Fruit fly (Drosophila melanogaster) whole organism, prepupa: ENCODE results near the gene betaNACtes1.

ENCODE experiments used
- Blimp-1 ChIP-seq: fragments of 200-800 bp; sonication (Bioruptor generic); optimal IDR thresholded peaks from 3 replicates; lab custom pipeline; 2017; ENCODE audit warnings: missing biosample characterization, missing genetic modification characterization, mild to moderate bottlenecking, moderate library complexity, missing genetic modification reagents
- CG10631 ChIP-seq: fragments of 200-800 bp; sonication (Bioruptor generic); optimal IDR thresholded peaks from 2 replicates; lab custom pipeline; 2016; ENCODE audit warnings: missing biosample characterization, missing genetic modification characterization
- CG11294 ChIP-seq: fragments of 200-800 bp; sonication (Bioruptor generic); IDR thresholded peaks from 2 replicates; pipeline ENCODE4 v1.3.6; 2022; ENCODE audit warnings: missing biosample characterization, missing genetic modification characterization
- CG11762 ChIP-seq: fragments of 200-800 bp; sonication (Bioruptor generic); optimal IDR thresholded peaks from 3 replicates; lab custom pipeline; 2016; ENCODE audit warnings: missing biosample characterization, missing genetic modification characterization; ENCODE audit not compliant: insufficient read depth
- CG16779 ChIP-seq: fragments of 200-800 bp; sonication (Bioruptor generic); optimal IDR thresholded peaks from 3 replicates; lab custom pipeline; 2017; ENCODE audit warnings: missing biosample characterization, mild to moderate bottlenecking, missing genetic modification characterization
- CG31627 ChIP-seq: fragments of 200-800 bp; sonication (Bioruptor generic); optimal IDR thresholded peaks from 3 replicates; lab custom pipeline; 2016; ENCODE audit warnings: missing biosample characterization, missing genetic modification characterization
- CG32006 ChIP-seq: fragments of 200-800 bp; sonication (Bioruptor generic); optimal IDR thresholded peaks from 3 replicates; lab custom pipeline; 2017; ENCODE audit warnings: missing biosample characterization, mild to moderate bottlenecking, missing genetic modification characterization
- CG34406 ChIP-seq: fragments of 200-800 bp; sonication (Bioruptor generic); optimal IDR thresholded peaks from 3 replicates; lab custom pipeline; 2016; ENCODE audit warnings: missing biosample characterization, missing genetic modification characterization
- CG3919 ChIP-seq: fragments of 200-800 bp; sonication (Bioruptor generic); optimal IDR thresholded peaks from 3 replicates; lab custom pipeline; 2016; ENCODE audit warnings: missing biosample characterization, missing genetic modification characterization
- CG4318 ChIP-seq: fragments of 200-800 bp; sonication (Bioruptor generic); optimal IDR thresholded peaks from 3 replicates; lab custom pipeline; 2017; ENCODE audit warnings: missing biosample characterization, mild to moderate bottlenecking, missing genetic modification characterization
- CG6163 ChIP-seq: fragments of 200-800 bp; sonication (Bioruptor generic); IDR thresholded peaks from 3 replicates; pipeline ENCODE4 v1.3.6; 2022; ENCODE audit warnings: missing biosample characterization, missing genetic modification characterization
- CG6276 ChIP-seq: fragments of 200-800 bp; sonication (Bioruptor generic); optimal IDR thresholded peaks from 2 replicates; lab custom pipeline; 2017; ENCODE audit warnings: missing biosample characterization, mild to moderate bottlenecking, missing genetic modification characterization
- CG6792 ChIP-seq: fragments of 200-800 bp; sonication (Bioruptor generic); optimal IDR thresholded peaks from 3 replicates; lab custom pipeline; 2016; ENCODE audit warnings: missing biosample characterization, missing genetic modification characterization
- CG6808 ChIP-seq: fragments of 200-800 bp; sonication (Bioruptor generic); optimal IDR thresholded peaks from 3 replicates; lab custom pipeline; 2017; ENCODE audit warnings: missing biosample characterization, missing genetic modification characterization, mild to moderate bottlenecking, moderate library complexity, missing genetic modification reagents
- CG6854 ChIP-seq: fragments of 200-800 bp; sonication (Bioruptor generic); optimal IDR thresholded peaks from 2 replicates; lab custom pipeline; 2017; ENCODE audit warnings: missing biosample characterization, mild to moderate bottlenecking, missing genetic modification characterization
- CG7368 ChIP-seq: fragments of 200-800 bp; sonication (Bioruptor generic); optimal IDR thresholded peaks from 3 replicates; lab custom pipeline; 2016; ENCODE audit warnings: missing biosample characterization, missing genetic modification characterization
- CG8119 ChIP-seq: fragments of 200-800 bp; sonication (Bioruptor generic); IDR thresholded peaks from 3 replicates; pipeline ENCODE4 v1.3.6; 2022; ENCODE audit warnings: missing biosample characterization, missing genetic modification characterization
- CG8632 ChIP-seq: fragments of 200-800 bp; sonication (Bioruptor generic); optimal IDR thresholded peaks from 3 replicates; lab custom pipeline; 2016; ENCODE audit warnings: missing biosample characterization, missing genetic modification characterization
- Eip93F ChIP-seq: fragments of 200-800 bp; sonication (Bioruptor generic); optimal IDR thresholded peaks from 2 replicates; lab custom pipeline; 2016; ENCODE audit warnings: missing biosample characterization, mild to moderate bottlenecking, missing genetic modification characterization
- Gug ChIP-seq: fragments of 200-800 bp; sonication (Bioruptor generic); IDR thresholded peaks from 2 replicates; pipeline ENCODE4 v1.3.6; 2022; ENCODE audit warnings: missing biosample characterization, missing genetic modification characterization
- Hr38 ChIP-seq: sonication (Bioruptor generic); optimal IDR thresholded peaks from 2 replicates; lab custom pipeline; 2016; ENCODE audit warnings: missing biosample characterization, missing genetic modification characterization
- Smox ChIP-seq: fragments of 200-800 bp; sonication (Bioruptor generic); optimal IDR thresholded peaks from 3 replicates; lab custom pipeline; 2016; ENCODE audit warnings: missing biosample characterization, missing genetic modification characterization
- Sox102F ChIP-seq: fragments of 200-800 bp; sonication (Bioruptor generic); optimal IDR thresholded peaks from 2 replicates; lab custom pipeline; 2016; ENCODE audit warnings: missing biosample characterization, mild to moderate bottlenecking, missing genetic modification characterization
- Sox14 ChIP-seq: fragments of 200-800 bp; sonication (Bioruptor generic); optimal IDR thresholded peaks from 3 replicates; lab custom pipeline; 2016; ENCODE audit warnings: missing biosample characterization, missing genetic modification characterization
- Sox15 ChIP-seq: fragments of 200-800 bp; sonication (Bioruptor generic); optimal IDR thresholded peaks from 3 replicates; lab custom pipeline; 2016; ENCODE audit warnings: missing biosample characterization, missing genetic modification characterization
- achi ChIP-seq: fragments of 200-800 bp; sonication (Bioruptor generic); optimal IDR thresholded peaks from 3 replicates; lab custom pipeline; 2016; ENCODE audit warnings: missing biosample characterization, missing genetic modification characterization
- cyc ChIP-seq: fragments of 200-800 bp; sonication (Bioruptor generic); optimal IDR thresholded peaks from 3 replicates; lab custom pipeline; 2016; ENCODE audit warnings: missing biosample characterization, missing genetic modification characterization
- dac ChIP-seq: fragments of 200-800 bp; sonication (Bioruptor generic); optimal IDR thresholded peaks from 2 replicates; lab custom pipeline; 2017; ENCODE audit warnings: missing biosample characterization, mild to moderate bottlenecking, missing genetic modification characterization
- dsx ChIP-seq: fragments of 200-800 bp; optimal IDR thresholded peaks from 3 replicates; lab custom pipeline; 2019; ENCODE audit warnings: missing biosample characterization, mild to moderate bottlenecking, missing genetic modification characterization, moderate library complexity; ENCODE audit not compliant: poor library complexity, severe bottlenecking
- eg ChIP-seq: fragments of 200-800 bp; sonication (Bioruptor generic); IDR thresholded peaks from 3 replicates; pipeline ENCODE4 v1.3.6; 2022; ENCODE audit warnings: missing biosample characterization, missing genetic modification characterization
- esn ChIP-seq: fragments of 200-800 bp; sonication (Bioruptor generic); optimal IDR thresholded peaks from 2 replicates; lab custom pipeline; 2016; ENCODE audit warnings: missing biosample characterization, mild to moderate bottlenecking, missing genetic modification characterization, moderate library complexity
- fkh ChIP-seq: fragments of 200-800 bp; sonication (Bioruptor generic); optimal IDR thresholded peaks from 3 replicates; lab custom pipeline; 2017; ENCODE audit warnings: missing biosample characterization, mild to moderate bottlenecking, missing genetic modification characterization, moderate library complexity
- pdm3 ChIP-seq: fragments of 200-800 bp; sonication (Bioruptor generic); optimal IDR thresholded peaks from 3 replicates; lab custom pipeline; 2016; ENCODE audit warnings: missing biosample characterization, missing genetic modification characterization
- salr ChIP-seq, 2 experiments: fragments of 200-800 bp; sonication (Bioruptor generic); optimal IDR thresholded peaks; 3 replicates each; lab custom pipeline; 2016 to 2018; ENCODE audit warnings: missing biosample characterization in 2 of 2, missing genetic modification characterization in 2 of 2, mild to moderate bottlenecking in 1 of 2
- svp ChIP-seq: fragments of 200-800 bp; sonication (Bioruptor generic); peaks from one replicate; lab custom pipeline; 2016; ENCODE audit warnings: missing biosample characterization, missing genetic modification characterization
- topi ChIP-seq: fragments of 200-800 bp; sonication (Bioruptor generic); optimal IDR thresholded peaks from 3 replicates; lab custom pipeline; 2016; ENCODE audit warnings: missing biosample characterization, missing genetic modification characterization

Gene betaNACtes1

DNA sequence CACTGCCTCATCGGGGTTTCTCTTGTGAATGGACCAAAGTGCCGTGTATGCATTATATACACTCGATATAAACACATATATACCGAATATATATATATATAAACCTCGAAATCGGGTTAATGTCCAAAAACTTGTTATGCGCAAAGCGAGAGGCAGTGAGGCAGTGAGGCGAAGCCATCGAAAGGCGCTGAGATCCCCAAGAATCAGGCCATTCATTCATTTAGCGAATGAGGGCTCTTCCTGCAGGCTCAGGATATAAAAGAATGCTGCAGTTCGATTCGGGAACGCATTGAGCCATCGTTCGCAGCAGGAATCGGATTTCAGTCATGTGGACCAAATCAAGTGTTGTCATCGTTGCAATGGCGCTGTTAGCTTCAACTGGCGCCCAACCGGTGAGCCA is 14.5 kb upstream of the betaNACtes1 start, which contains the start of gene CG12481:
Gene CG12481, plus strand, starts transcription at position 301 of the 400 bp plus-strand sequence.
- TF ChIP-seq CG34406 (GFP tag; lab: Kevin White, UChicago), result no peak
- no peak for TF ChIP-seq CG31627 (GFP tag; lab: Kevin White, UChicago)
- TF ChIP-seq CG10631 (GFP tag; lab: Kevin White, UChicago), result no peak
- TF ChIP-seq CG8119 (GFP tag; lab: Robert Waterston, UW), result no peak
- no peak for TF ChIP-seq CG11762
- TF ChIP-seq Sox14, result no peak
- TF ChIP-seq eg, result no peak
- TF ChIP-seq CG6808 (GFP tag; lab: Kevin White, UChicago), result no peak
- TF ChIP-seq fkh (GFP tag; lab: Kevin White, UChicago), result no peak
- TF ChIP-seq CG16779 (tag; lab: Kevin White, UChicago), result no peak
- no peak for TF ChIP-seq salr (GFP tag; optimal IDR thresholded peaks at IDR 0.05; lab: Kevin White, UChicago)

dm6 chrX:14184062-14184611 is 11.7 kb upstream of the betaNACtes1 start, which contains the start of gene CG32603:
Gene CG32603 (plus strand): TSS chrX:14184561.
- TF ChIP-seq pdm3 (GFP tag; lab: Kevin White, UChicago), result no peak
- no peak for TF ChIP-seq CG31627 (GFP tag; lab: Kevin White, UChicago)
- no peak for TF ChIP-seq Eip93F
- TF ChIP-seq dsx (GFP tag; lab: Kevin White, UChicago), result no peak
- no peak for TF ChIP-seq CG32006 (GFP tag; lab: Kevin White, UChicago)
- TF ChIP-seq esn (GFP tag; lab: Kevin White, UChicago), result no peak
- no peak for TF ChIP-seq CG6276 (GFP tag; lab: Kevin White, UChicago)
- no peak for TF ChIP-seq Blimp-1 (GFP tag; lab: Kevin White, UChicago)
- no peak for TF ChIP-seq cyc

- TF ChIP-seq Gug (GFP tag; lab: Robert Waterston, UW) (no peak), eg (no peak), CG4318 (GFP tag; lab: Kevin White, UChicago) (no peak), CG34406 (GFP tag; lab: Kevin White, UChicago) (no peak), Sox15 (GFP tag; lab: Kevin White, UChicago) (no peak), salr (GFP tag; optimal IDR thresholded peaks at IDR 0.05; lab: Kevin White, UChicago) (no peak), Sox102F (GFP tag; lab: Kevin White, UChicago) (no peak)
Observed at dm6 chrX:14180728-14181127, 8.3 kb upstream of the betaNACtes1 start, which contains the start of gene CG11584. Gene CG11584 (plus strand): TSS chrX:14181028.

DNA sequence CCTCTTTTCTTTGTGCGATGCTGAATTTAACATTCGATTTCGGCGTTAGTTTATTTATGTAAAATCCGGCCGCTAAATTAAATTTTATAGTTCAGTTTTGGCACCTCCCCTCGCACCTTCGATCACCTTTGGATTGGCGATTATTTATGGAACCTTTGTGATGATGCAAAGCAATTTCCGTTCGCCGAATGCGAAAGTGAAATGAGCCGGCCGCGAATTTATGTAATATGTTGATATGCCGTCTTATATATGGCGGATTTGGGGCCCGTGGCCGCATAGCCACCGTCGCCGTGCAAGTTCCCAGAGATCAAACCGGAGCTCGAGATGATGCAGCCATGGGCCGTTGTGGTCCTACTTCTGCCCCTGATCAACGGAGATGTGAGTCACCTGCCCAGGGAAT is 4.2 kb upstream of the betaNACtes1 start, which contains the start of gene CG11581:
Gene CG11581, plus strand, starts transcription at position 301 of the 400 bp plus-strand sequence.
- TF ChIP-seq CG34406 (GFP tag; lab: Kevin White, UChicago) (no peak), CG3919 (GFP tag; lab: Kevin White, UChicago) (no peak), svp (peak; percentile 4)
- TF ChIP-seq, all 60 proteins: peak for 1

dm6 chrX:14175663-14176062 is 3.2 kb upstream of the betaNACtes1 start:
- TF ChIP-seq CG7368 (no peak), Blimp-1 (GFP tag; lab: Kevin White, UChicago) (no peak), CG11294 (GFP tag; lab: Robert Waterston, UW) (no peak), Smox (GFP tag; lab: Kevin White, UChicago) (no peak), CG32006 (GFP tag; lab: Kevin White, UChicago) (no peak), topi (GFP tag; lab: Kevin White, UChicago) (no peak), Hr38 (GFP tag; lab: Kevin White, UChicago) (no peak), CG6792 (GFP tag; lab: Kevin White, UChicago) (no peak), dac (GFP tag; lab: Kevin White, UChicago) (no peak), CG6163 (GFP tag; lab: Robert Waterston, UW) (no peak), achi (GFP tag; lab: Kevin White, UChicago) (no peak), esn (GFP tag; lab: Kevin White, UChicago) (no peak), CG6854 (no peak), eg (no peak), CG8632 (GFP tag; lab: Kevin White, UChicago) (no peak)
